Fruit fly (Drosophila melanogaster): Measurements from ENCODE around the gene swm.

Gene swm

dm6 chr2L:19497983-19498382 is 4.9 kb downstream of the swm start, which contains the start of gene Top3alpha (continued):
- TF ChIP-seq CG10565 (GFP tag; optimal IDR thresholded peaks at IDR 0.05), result no peak
- no peak for TF ChIP-seq HLHmδ (GFP tag; optimal IDR thresholded peaks at IDR 0.05)
- no peak for TF ChIP-seq p53 (GFP tag; optimal IDR thresholded peaks at IDR 0.05)
- no peak for TF ChIP-seq CG31224 (GFP tag; IDR thresholded peaks at IDR 0.05)
- TF ChIP-seq CG2889 (GFP tag; IDR thresholded peaks at IDR 0.05), result no peak
- no peak for TF ChIP-seq CG10209 (GFP tag; optimal IDR thresholded peaks at IDR 0.05)
- no peak for TF ChIP-seq Usf (GFP tag; optimal IDR thresholded peaks at IDR 0.05)
- TF ChIP-seq Sin3A (optimal IDR thresholded peaks at IDR 0.05), result peak; percentile 48
- TF ChIP-seq NfI (GFP tag; optimal IDR thresholded peaks at IDR 0.05), result no peak
- peak; percentile 80 for TF ChIP-seq CG34224 (GFP tag; IDR thresholded peaks at IDR 0.05; ENCODE audit: partially characterized antibody)
- peak; percentile 79 for TF ChIP-seq CG9797 (GFP tag; optimal IDR thresholded peaks at IDR 0.05)
- TF ChIP-seq Dad (GFP tag; optimal IDR thresholded peaks at IDR 0.05), result no peak
- TF ChIP-seq Oli (tag; optimal IDR thresholded peaks at IDR 0.05), result no peak
- peak; percentile 49 for TF ChIP-seq stwl (tag; optimal IDR thresholded peaks at IDR 0.05)
- peak; percentile 67; the same call in 1 of the 2 replicates for TF ChIP-seq amos (GFP tag; IDR thresholded peaks at IDR 0.05; ENCODE audit: partially characterized antibody)
- TF ChIP-seq Gsc (GFP tag; IDR thresholded peaks at IDR 0.05), result no peak
- no peak for TF ChIP-seq run (tag; optimal IDR thresholded peaks at IDR 0.05)
- peak; percentile 57 for TF ChIP-seq hbn (GFP tag; IDR thresholded peaks at IDR 0.05; ENCODE audit: partially characterized antibody)
- TF ChIP-seq Dref (GFP tag; IDR thresholded peaks at IDR 0.05), result peak; percentile 95
- TF ChIP-seq CG1602 (GFP tag; optimal IDR thresholded peaks at IDR 0.05), result no peak
- peak; percentile 76 for TF ChIP-seq Dll (GFP tag; IDR thresholded peaks at IDR 0.05; ENCODE audit: partially characterized antibody)
- no peak for TF ChIP-seq CG8924 (tag; optimal IDR thresholded peaks at IDR 0.05)
- no peak for TF ChIP-seq sc (optimal IDR thresholded peaks at IDR 0.05)
- TF ChIP-seq sc (GFP tag; optimal IDR thresholded peaks at IDR 0.05), result no peak
- no peak for TF ChIP-seq sug (tag; optimal IDR thresholded peaks at IDR 0.05)
- TF ChIP-seq CG15514 (GFP tag; optimal IDR thresholded peaks at IDR 0.05), result peak; percentile 58
- no peak for TF ChIP-seq CG3838 (GFP tag; optimal IDR thresholded peaks at IDR 0.05)
- no peak for TF ChIP-seq dpn (GFP tag; optimal IDR thresholded peaks at IDR 0.05)
- no peak for TF ChIP-seq so (GFP tag; IDR thresholded peaks at IDR 0.05)
- TF ChIP-seq tll (GFP tag; optimal IDR thresholded peaks at IDR 0.05), result no peak
- TF ChIP-seq row (GFP tag; IDR thresholded peaks at IDR 0.05), result no peak
- peak; percentile 36 for TF ChIP-seq Ets97D (GFP tag; optimal IDR thresholded peaks at IDR 0.05)
- no peak for TF ChIP-seq CG11085 (GFP tag; IDR thresholded peaks at IDR 0.05)
- no peak for TF ChIP-seq cato (GFP tag; optimal IDR thresholded peaks at IDR 0.05; ENCODE audit: borderline replicate concordance)
- no peak for TF ChIP-seq Eip74EF (GFP tag; optimal IDR thresholded peaks at IDR 0.05)

- TF ChIP-seq CG3726 (GFP tag; IDR thresholded peaks at IDR 0.05) (no peak), HmgZ (tag; optimal IDR thresholded peaks at IDR 0.05) (peak; percentile 51), CG7357 (GFP tag; IDR thresholded peaks at IDR 0.05) (0 out of 3 replicates have a peak, but pooled peaks have one; percentile 18), sd (tag; optimal IDR thresholded peaks at IDR 0.05) (peak; percentile 96), Fer1 (GFP tag; optimal IDR thresholded peaks at IDR 0.05) (peak; percentile 23), CG3407 (GFP tag; optimal IDR thresholded peaks at IDR 0.05) (no peak), seq (GFP tag; IDR thresholded peaks at IDR 0.05) (no peak), mirr (GFP tag; optimal IDR thresholded peaks at IDR 0.05) (peak; percentile 42), CG10543 (GFP tag; optimal IDR thresholded peaks at IDR 0.05) (peak; percentile 43), HLH4C (GFP tag; IDR thresholded peaks at IDR 0.05; ENCODE audit: partially characterized antibody) (no peak), exex (tag; optimal IDR thresholded peaks at IDR 0.05) (peak; percentile 70), Med (GFP tag) (peak; percentile 8), tup (GFP tag; optimal IDR thresholded peaks at IDR 0.05) (no peak), CG18619 (GFP tag; optimal IDR thresholded peaks at IDR 0.05) (no peak), CG11456 (GFP tag; IDR thresholded peaks at IDR 0.05) (no peak), CG4360 (GFP tag; IDR thresholded peaks at IDR 0.05) (no peak), CG10274 (GFP tag; optimal IDR thresholded peaks at IDR 0.05) (peak; percentile 97), wdn (GFP tag; IDR thresholded peaks at IDR 0.05) (no peak)
These were observed 13.3 kb downstream of the swm start for dm6 chr2L:19506323-19506722.

Data from whole organism, embryonic.